Fruit fly (Drosophila melanogaster): Measurements from ENCODE around the gene qin.

DNA sequence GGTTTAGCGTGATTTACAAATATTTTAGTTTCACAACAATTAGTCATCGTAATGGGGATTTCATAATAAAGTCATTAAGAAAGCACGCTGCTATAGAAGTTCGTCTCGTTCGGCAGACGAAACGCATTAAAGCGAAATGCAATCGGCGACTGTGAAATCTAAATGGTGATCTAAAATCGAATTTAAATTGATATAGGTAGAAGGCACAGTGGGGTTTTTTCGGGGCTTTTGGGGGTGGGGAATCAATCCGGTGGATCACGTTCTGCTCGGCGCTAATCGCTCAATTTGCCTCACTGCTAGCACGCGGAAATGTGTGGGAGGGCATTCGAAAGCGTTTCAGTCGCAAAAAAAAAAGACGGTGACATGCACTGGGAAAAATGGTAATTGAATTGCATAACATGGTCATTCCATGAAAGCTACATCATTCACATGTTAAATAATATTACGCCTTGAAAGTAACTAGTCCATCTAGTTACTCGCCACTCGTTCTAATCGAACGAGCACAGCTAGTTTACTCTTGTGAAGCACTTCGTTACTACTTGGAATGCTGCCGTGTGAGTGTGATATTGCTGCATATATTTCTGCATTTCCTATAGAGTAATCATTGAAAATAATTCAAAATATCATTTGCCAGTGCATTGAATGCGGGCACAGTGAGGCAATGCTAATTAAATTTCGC, 12.9 kb upstream of the qin start:
- TF ChIP-seq jumu (GFP tag; optimal IDR thresholded peaks at IDR 0.05), result no peak
- no peak for TF ChIP-seq ham (GFP tag; IDR thresholded peaks at IDR 0.05)
- TF ChIP-seq lilli (GFP tag; optimal IDR thresholded peaks at IDR 0.05), result no peak
- no peak for TF ChIP-seq wdn (GFP tag; IDR thresholded peaks at IDR 0.05)
- TF ChIP-seq CG17186 (GFP tag; optimal IDR thresholded peaks at IDR 0.05), result no peak
- no peak for TF ChIP-seq CG13296 (GFP tag; optimal IDR thresholded peaks at IDR 0.05)
- no peak for TF ChIP-seq CG11085 (GFP tag; IDR thresholded peaks at IDR 0.05)
- TF ChIP-seq Dek (tag; optimal IDR thresholded peaks at IDR 0.05), result no peak
- TF ChIP-seq Oaz (GFP tag; IDR thresholded peaks at IDR 0.05), result no peak
- TF ChIP-seq Antp (GFP tag; optimal IDR thresholded peaks at IDR 0.05), result no peak
- TF ChIP-seq CG14860 (GFP tag; IDR thresholded peaks at IDR 0.05; ENCODE audit: partially characterized antibody), result no peak
- no peak for TF ChIP-seq psq (GFP tag; optimal IDR thresholded peaks at IDR 0.05)
- TF ChIP-seq Drgx (GFP tag; IDR thresholded peaks at IDR 0.05), result peak; percentile 45; the same call in 1 of the 2 replicates

Measured in whole organism, embryonic.